Fruit fly (Drosophila melanogaster): ENCODE data around the gene Hpf1.

Hpf1 gene

dm6 chr3R:5791497-5791896, at the start of gene Hpf1 (continued):
- TF ChIP-seq crp (GFP tag; optimal IDR thresholded peaks at IDR 0.05) = peak in 1 of 2 experiments; percentile 69
- TF ChIP-seq CG4404 (GFP tag; IDR thresholded peaks at IDR 0.05) = peak; percentile 97
- TF ChIP-seq CG8478 (optimal IDR thresholded peaks at IDR 0.05) = no peak
- TF ChIP-seq repo (GFP tag; optimal IDR thresholded peaks at IDR 0.05) = peak; percentile 97
- peak; percentile 98 for TF ChIP-seq CG8924 (tag; optimal IDR thresholded peaks at IDR 0.05)
- TF ChIP-seq CG17802 (tag; optimal IDR thresholded peaks at IDR 0.05) = peak; percentile 79
- peak; percentile 97 for TF ChIP-seq CG6854 (GFP tag; optimal IDR thresholded peaks at IDR 0.05)
- TF ChIP-seq nerfin-2 (GFP tag; IDR thresholded peaks at IDR 0.05; ENCODE audit: partially characterized antibody) = no peak
- peak; percentile 95 for TF ChIP-seq CG12104 (GFP tag; optimal IDR thresholded peaks at IDR 0.05)
- peak; percentile 97 for TF ChIP-seq sug (tag; optimal IDR thresholded peaks at IDR 0.05)
- TF ChIP-seq CG11723 (GFP tag; optimal IDR thresholded peaks at IDR 0.05) = peak; percentile 95
- TF ChIP-seq Max (GFP tag; optimal IDR thresholded peaks at IDR 0.05) = peak; percentile 98
- TF ChIP-seq gro (GFP tag; optimal IDR thresholded peaks at IDR 0.05) = peak; percentile 99
- peak; percentile 99 for TF ChIP-seq Xrp1 (GFP tag; IDR thresholded peaks at IDR 0.05)
- TF ChIP-seq ftz-f1 (GFP tag; optimal IDR thresholded peaks at IDR 0.05) = peak; percentile 72
- TF ChIP-seq gcm (GFP tag; optimal IDR thresholded peaks at IDR 0.05) = peak; percentile 97
- TF ChIP-seq lab (GFP tag; optimal IDR thresholded peaks at IDR 0.05) = peak; percentile 99
- TF ChIP-seq bowl (GFP tag; IDR thresholded peaks at IDR 0.05) = peak; percentile 92
- TF ChIP-seq CG2875 (GFP tag; optimal IDR thresholded peaks at IDR 0.05) = peak; percentile 95
- peak; percentile 97 for TF ChIP-seq CG7556 (GFP tag; optimal IDR thresholded peaks at IDR 0.05)
- TF ChIP-seq croc (GFP tag; conservative IDR thresholded peaks at IDR 0.05) = peak; percentile 94
- TF ChIP-seq CG1603 (tag; optimal IDR thresholded peaks at IDR 0.05) = peak; percentile 97
- TF ChIP-seq Gsc (GFP tag; IDR thresholded peaks at IDR 0.05) = peak; percentile 92
- peak; percentile 95 for TF ChIP-seq jigr1 (GFP tag; IDR thresholded peaks at IDR 0.05)
- TF ChIP-seq CG30403 (GFP tag; optimal IDR thresholded peaks at IDR 0.05) = peak; percentile 99
- TF ChIP-seq slp2 (GFP tag; optimal IDR thresholded peaks at IDR 0.05) = peak; percentile 96
- peak; percentile 55; the same call in 3 of the 4 replicates for TF ChIP-seq Dll (GFP tag; IDR thresholded peaks at IDR 0.05; ENCODE audit: partially characterized antibody)
- TF ChIP-seq CG14014 (GFP tag; IDR thresholded peaks at IDR 0.05) = peak; percentile 98
- TF ChIP-seq kah (GFP tag; optimal IDR thresholded peaks at IDR 0.05) = peak; percentile 92
- TF ChIP-seq CG34376 (GFP tag; optimal IDR thresholded peaks at IDR 0.05) = peak; percentile 98
- peak; percentile 99 for TF ChIP-seq Oli (tag; optimal IDR thresholded peaks at IDR 0.05)
- TF ChIP-seq al (GFP tag; IDR thresholded peaks at IDR 0.05) = peak; percentile 98
- peak; percentile 97 for TF ChIP-seq CG10267 (tag; optimal IDR thresholded peaks at IDR 0.05)
- TF ChIP-seq CG8089 (GFP tag; optimal IDR thresholded peaks at IDR 0.05) = peak; percentile 98
- TF ChIP-seq crol (GFP tag; IDR thresholded peaks at IDR 0.05) = peak; percentile 65
- peak; percentile 90 for TF ChIP-seq CG8359 (GFP tag; optimal IDR thresholded peaks at IDR 0.05; ENCODE audit: borderline replicate concordance)
- TF ChIP-seq salm (tag; optimal IDR thresholded peaks at IDR 0.05) = peak; percentile 97
- peak; percentile 95 for TF ChIP-seq CG14050 (GFP tag; IDR thresholded peaks at IDR 0.05)
- peak; percentile 73 for TF ChIP-seq bigmax (GFP tag; optimal IDR thresholded peaks at IDR 0.05)
- TF ChIP-seq CG14441 (GFP tag; IDR thresholded peaks at IDR 0.05) = peak; percentile 99
- peak; percentile 97 for TF ChIP-seq dm (GFP tag; optimal IDR thresholded peaks at IDR 0.05)
- peak; percentile 91 for TF ChIP-seq gt (GFP tag; IDR thresholded peaks at IDR 0.05)
- 0 out of 2 replicates have a peak, but pooled peaks have one; percentile 16 for TF ChIP-seq Bgb (GFP tag; IDR thresholded peaks at IDR 0.05; ENCODE audit: partially characterized antibody)
- peak; percentile 92 for TF ChIP-seq dimm (GFP tag; IDR thresholded peaks at IDR 0.05)
- TF ChIP-seq gfzf (GFP tag; optimal IDR thresholded peaks at IDR 0.05) = peak; percentile 43
- peak; percentile 88 for TF ChIP-seq CG14965 (GFP tag; optimal IDR thresholded peaks at IDR 0.05; ENCODE audit: borderline replicate concordance)
- TF ChIP-seq tin (GFP tag; optimal IDR thresholded peaks at IDR 0.05) = peak; percentile 98
- peak; percentile 96 for TF ChIP-seq Asciz (GFP tag; optimal IDR thresholded peaks at IDR 0.05)
- peak; percentile 98 for TF ChIP-seq CG12155 (GFP tag; optimal IDR thresholded peaks at IDR 0.05)
- peak; percentile 95 for TF ChIP-seq D19B (GFP tag; optimal IDR thresholded peaks at IDR 0.05)

Measured in whole organism, embryonic.